Fruit fly (Drosophila melanogaster) whole organism, embryonic: ENCODE results near the gene CG17646.

ENCODE experiments used
- Aef1 ChIP-seq: fragments of 200-800 bp; sonication (Bioruptor generic); IDR thresholded peaks from 3 replicates; pipeline ENCODE4 v1.3.6; 2022; ENCODE audit warnings: missing biosample characterization, missing genetic modification characterization
- Antp ChIP-seq: fragments of 200-800 bp; sonication (Bioruptor generic); optimal IDR thresholded peaks from 3 replicates; lab custom pipeline; 2016; ENCODE audit warnings: missing biosample characterization, missing genetic modification characterization
- CG10366 ChIP-seq: fragments of 200-800 bp; sonication (Bioruptor generic); IDR thresholded peaks from 2 replicates; pipeline ENCODE4 v1.3.6; 2022; ENCODE audit warnings: missing biosample characterization, missing genetic modification characterization
- CG10979 ChIP-seq: fragments of 200-800 bp; sonication (Bioruptor generic); optimal IDR thresholded peaks from 2 replicates; lab custom pipeline; 2018; ENCODE audit warnings: missing biosample characterization, mild to moderate bottlenecking, missing genetic modification characterization, moderate library complexity
- CG11504 ChIP-seq: fragments of 200-800 bp; sonication (Bioruptor generic); optimal IDR thresholded peaks from 3 replicates; lab custom pipeline; 2019; ENCODE audit warnings: missing biosample characterization, mild to moderate bottlenecking, missing genetic modification characterization, moderate library complexity
- CG12391 ChIP-seq: fragments of 200-800 bp; sonication (Bioruptor generic); optimal IDR thresholded peaks from 3 replicates; lab custom pipeline; 2018; ENCODE audit warnings: missing biosample characterization, mild to moderate bottlenecking, missing genetic modification characterization, moderate library complexity
- CG12659 ChIP-seq: fragments of 200-800 bp; sonication (Bioruptor generic); optimal IDR thresholded peaks from 3 replicates; lab custom pipeline; 2017; ENCODE audit warnings: mild to moderate bottlenecking, missing biosample characterization, missing genetic modification reagents, missing genetic modification characterization
- CG12942 ChIP-seq: fragments of 200-800 bp; sonication (Bioruptor generic); optimal IDR thresholded peaks from 3 replicates; lab custom pipeline; 2016; ENCODE audit warnings: missing biosample characterization, missing genetic modification characterization
- CG13296 ChIP-seq: fragments of 200-800 bp; sonication (Bioruptor generic); optimal IDR thresholded peaks from 3 replicates; lab custom pipeline; 2018; ENCODE audit warnings: missing biosample characterization, mild to moderate bottlenecking, missing genetic modification characterization
- CG13775 ChIP-seq: fragments of 200-800 bp; sonication (Bioruptor generic); optimal IDR thresholded peaks from 3 replicates; lab custom pipeline; 2017; ENCODE audit warnings: missing biosample characterization, mild to moderate bottlenecking, missing genetic modification characterization
- CG1529 ChIP-seq: fragments of 200-800 bp; sonication (Bioruptor generic); optimal IDR thresholded peaks from 3 replicates; lab custom pipeline; 2018; ENCODE audit warnings: missing biosample characterization, missing genetic modification characterization
- CG1647 ChIP-seq: fragments of 200-800 bp; sonication (Bioruptor generic); optimal IDR thresholded peaks from 3 replicates; lab custom pipeline; 2016; ENCODE audit warnings: missing biosample characterization, missing genetic modification characterization
- CG16813 ChIP-seq: fragments of 200-800 bp; sonication (Bioruptor generic); IDR thresholded peaks from 3 replicates; pipeline ENCODE4 v1.3.6; 2022; ENCODE audit warnings: missing biosample characterization, missing genetic modification characterization; ENCODE audit not compliant: partially characterized antibody
- CG17328 ChIP-seq: fragments of 200-800 bp; sonication (Bioruptor generic); IDR thresholded peaks from 2 replicates; pipeline ENCODE4 v1.3.6; 2022; ENCODE audit warnings: missing biosample characterization, missing genetic modification characterization
- CG17359 ChIP-seq: fragments of 200-800 bp; sonication (Bioruptor generic); optimal IDR thresholded peaks from 3 replicates; lab custom pipeline; 2018; ENCODE audit warnings: missing biosample characterization, mild to moderate bottlenecking, missing genetic modification characterization, moderate library complexity
- CG17568 ChIP-seq: fragments of 200-800 bp; sonication (Bioruptor generic); optimal IDR thresholded peaks from 2 replicates; lab custom pipeline; 2018; ENCODE audit warnings: missing biosample characterization, mild to moderate bottlenecking, missing genetic modification characterization, moderate library complexity
- CG18262 ChIP-seq: fragments of 200-800 bp; optimal IDR thresholded peaks from 3 replicates; lab custom pipeline; 2019; ENCODE audit warnings: missing biosample characterization, mild to moderate bottlenecking, missing genetic modification characterization, moderate library complexity
- CG2712 ChIP-seq: fragments of 200-800 bp; optimal IDR thresholded peaks from 3 replicates; lab custom pipeline; 2019; ENCODE audit warnings: missing biosample characterization, mild to moderate bottlenecking, missing genetic modification characterization, moderate library complexity
- CG31441 ChIP-seq: fragments of 200-800 bp; sonication (Bioruptor generic); IDR thresholded peaks from 2 replicates; pipeline ENCODE4 v1.3.6; 2022; ENCODE audit warnings: missing biosample characterization, missing genetic modification characterization
- CG4360 ChIP-seq: fragments of 200-800 bp; sonication (Bioruptor generic); IDR thresholded peaks from 2 replicates; pipeline ENCODE4 v1.3.6; 2022; ENCODE audit warnings: missing biosample characterization, missing genetic modification characterization
- CG4730 ChIP-seq: fragments of 200-800 bp; sonication (Bioruptor generic); IDR thresholded peaks from 2 replicates; pipeline ENCODE4 v1.3.6; 2022; ENCODE audit warnings: missing biosample characterization, missing genetic modification characterization
- CG6689 ChIP-seq: fragments of 200-800 bp; sonication (Bioruptor generic); IDR thresholded peaks from 2 replicates; pipeline ENCODE4 v1.3.6; 2022; ENCODE audit warnings: missing biosample characterization, missing genetic modification characterization
- CG7556 ChIP-seq: fragments of 200-800 bp; sonication (Bioruptor generic); optimal IDR thresholded peaks from 2 replicates; lab custom pipeline; 2017; ENCODE audit warnings: missing biosample characterization, mild to moderate bottlenecking, missing genetic modification characterization
- CG9437 ChIP-seq: fragments of 200-800 bp; sonication (Bioruptor generic); optimal IDR thresholded peaks from 2 replicates; lab custom pipeline; 2018; ENCODE audit warnings: missing biosample characterization, mild to moderate bottlenecking, missing genetic modification characterization
- CG9727 ChIP-seq: fragments of 200-800 bp; sonication (Bioruptor generic); optimal IDR thresholded peaks from 3 replicates; lab custom pipeline; 2017; ENCODE audit warnings: missing biosample characterization, mild to moderate bottlenecking, missing genetic modification characterization
- Dfd ChIP-seq, 2 experiments: fragments of >200 bp; optimal IDR thresholded peaks; 2 replicates each; lab custom pipeline; 2017; ENCODE audit warnings: missing biosample characterization in 2 of 2, missing genetic modification characterization in 2 of 2
- Hr3 ChIP-seq: fragments of 200-800 bp; sonication (Bioruptor generic); optimal IDR thresholded peaks from 3 replicates; lab custom pipeline; 2016; ENCODE audit warnings: missing biosample characterization, missing genetic modification characterization
- Hsf ChIP-seq: fragments of 200-800 bp; sonication (Bioruptor generic); optimal IDR thresholded peaks from 3 replicates; lab custom pipeline; 2016; ENCODE audit warnings: missing biosample characterization, missing genetic modification characterization
- Med ChIP-seq: fragments of 200-800 bp; sonication (Bioruptor generic); peaks from one replicate; lab custom pipeline; 2016; ENCODE audit warnings: missing biosample characterization, missing genetic modification characterization, mild to moderate bottlenecking, inconsistent platforms, moderate library complexity
- NC2β ChIP-seq: fragments of 200-800 bp; sonication (Bioruptor generic); optimal IDR thresholded peaks from 2 replicates; lab custom pipeline; 2016; ENCODE audit warnings: missing biosample characterization, missing genetic modification characterization
- NFAT ChIP-seq: fragments of 200-800 bp; sonication (Bioruptor generic); IDR thresholded peaks from 2 replicates; pipeline ENCODE4 v1.3.6; 2022; ENCODE audit warnings: missing biosample characterization, missing genetic modification characterization
- Oli ChIP-seq: fragments of 200-800 bp; sonication (Bioruptor generic); optimal IDR thresholded peaks from 2 replicates; lab custom pipeline; 2018; ENCODE audit warnings: missing biosample characterization, mild to moderate bottlenecking, missing genetic modification characterization, moderate library complexity
- Ptx1 ChIP-seq: fragments of 200-800 bp; sonication (Bioruptor generic); IDR thresholded peaks from 2 replicates; pipeline ENCODE4 v1.3.6; 2022; ENCODE audit warnings: missing biosample characterization, missing genetic modification characterization
- Sry-β ChIP-seq: fragments of 200-800 bp; sonication (Bioruptor generic); optimal IDR thresholded peaks from 2 replicates; lab custom pipeline; 2018; ENCODE audit warnings: missing biosample characterization, mild to moderate bottlenecking, missing genetic modification characterization, moderate library complexity
- ash1 ChIP-seq: fragments of 200-800 bp; sonication (Bioruptor generic); optimal IDR thresholded peaks from 2 replicates; lab custom pipeline; 2018; ENCODE audit warnings: missing biosample characterization, mild to moderate bottlenecking, missing genetic modification characterization
- ato ChIP-seq: fragments of 200-800 bp; sonication (Bioruptor generic); IDR thresholded peaks from 2 replicates; pipeline ENCODE4 v1.3.6; 2022; ENCODE audit warnings: missing biosample characterization, missing genetic modification characterization; ENCODE audit not compliant: partially characterized antibody
- cwo ChIP-seq: fragments of 200-800 bp; sonication (Bioruptor generic); optimal IDR thresholded peaks from 3 replicates; lab custom pipeline; 2017; ENCODE audit warnings: missing biosample characterization, missing genetic modification characterization, mild to moderate bottlenecking, moderate library complexity, missing genetic modification reagents
- dpn ChIP-seq, 2 experiments: fragments of 200-800 bp; sonication (Bioruptor generic); optimal IDR thresholded peaks; 3 replicates each; lab custom pipeline; 2016; ENCODE audit warnings: missing biosample characterization in 2 of 2, missing genetic modification characterization in 2 of 2
- her ChIP-seq: fragments of 200-800 bp; sonication (Bioruptor generic); optimal IDR thresholded peaks from 2 replicates; lab custom pipeline; 2016; ENCODE audit warnings: missing biosample characterization, missing genetic modification characterization
- ken ChIP-seq: fragments of 200-800 bp; sonication (Bioruptor generic); IDR thresholded peaks from 3 replicates; pipeline ENCODE4 v1.3.6; 2022; ENCODE audit warnings: missing biosample characterization, missing genetic modification characterization
- lab ChIP-seq: fragments of 200-800 bp; sonication (Bioruptor generic); optimal IDR thresholded peaks from 3 replicates; lab custom pipeline; 2017; ENCODE audit warnings: missing biosample characterization, missing genetic modification characterization, mild to moderate bottlenecking, moderate library complexity, missing genetic modification reagents
- odd ChIP-seq: fragments of 200-800 bp; sonication (Bioruptor generic); optimal IDR thresholded peaks from 2 replicates; lab custom pipeline; 2017; ENCODE audit warnings: missing biosample characterization, mild to moderate bottlenecking, missing genetic modification characterization
- row ChIP-seq: fragments of 200-800 bp; sonication (Bioruptor generic); IDR thresholded peaks from 3 replicates; pipeline ENCODE4 v1.3.6; 2022; ENCODE audit warnings: missing biosample characterization, missing genetic modification characterization
- shn ChIP-seq: fragments of 200-800 bp; sonication (Bioruptor generic); optimal IDR thresholded peaks from 3 replicates; lab custom pipeline; 2016; ENCODE audit warnings: missing biosample characterization, missing genetic modification characterization
- sob ChIP-seq: fragments of 200-800 bp; sonication (Bioruptor generic); IDR thresholded peaks from 2 replicates; pipeline ENCODE4 v1.3.6; 2022; ENCODE audit warnings: missing biosample characterization, missing genetic modification characterization
- ssp ChIP-seq: fragments of 200-800 bp; sonication (Bioruptor generic); IDR thresholded peaks from 2 replicates; pipeline ENCODE4 v1.3.6; 2022; ENCODE audit warnings: missing biosample characterization, missing genetic modification characterization
- sug ChIP-seq: fragments of 200-800 bp; optimal IDR thresholded peaks from 2 replicates; lab custom pipeline; 2019; ENCODE audit warnings: missing biosample characterization, mild to moderate bottlenecking, missing genetic modification characterization, moderate library complexity
- toy ChIP-seq: fragments of 200-800 bp; sonication (Bioruptor generic); IDR thresholded peaks from 2 replicates; pipeline ENCODE4 v1.3.6; 2022; ENCODE audit warnings: missing biosample characterization, missing genetic modification characterization
- vfl ChIP-seq: fragments of 200-800 bp; sonication (Bioruptor generic); optimal IDR thresholded peaks from 2 replicates; lab custom pipeline; 2016; ENCODE audit warnings: missing biosample characterization, missing genetic modification characterization
- vvl ChIP-seq: fragments of 200-800 bp; sonication (Bioruptor generic); IDR thresholded peaks from 2 replicates; pipeline ENCODE4 v1.3.6; 2022; ENCODE audit warnings: missing biosample characterization, missing genetic modification characterization
- wdn ChIP-seq: fragments of 200-800 bp; sonication (Bioruptor generic); IDR thresholded peaks from 2 replicates; pipeline ENCODE4 v1.3.6; 2022; ENCODE audit warnings: missing biosample characterization, missing genetic modification characterization

The CG17646 gene

dm6 chr2L:1729607-1730011 is 2.7 kb upstream of the CG17646 start, which contains the start of the genes Eno and CG31937 (continued):
- TF ChIP-seq Sry-β (peak; percentile 90), NFAT (GFP tag; lab: Robert Waterston, UW) (peak; percentile 49; the same call in 1 of the 2 replicates), dpn (GFP tag; optimal IDR thresholded peaks at IDR 0.05; lab: Kevin White, UChicago) (peak; percentile 12 to 39), ken (GFP tag; lab: Robert Waterston, UW) (0 out of 3 replicates have a peak, but pooled peaks have one; percentile 9), Hr3 (GFP tag; lab: Kevin White, UChicago) (peak; percentile 32), CG1529 (GFP tag; lab: Kevin White, UChicago) (peak; percentile 28), CG4360 (GFP tag; lab: Robert Waterston, UW) (no peak), Ptx1 (GFP tag; lab: Robert Waterston, UW) (peak; percentile 59), Aef1 (GFP tag; lab: Robert Waterston, UW) (peak; percentile 54; the same call in 2 of the 3 replicates), CG9437 (GFP tag; lab: Kevin White, UChicago) (peak; percentile 98), Hsf (peak; percentile 71), ato (no peak), CG6689 (GFP tag; lab: Robert Waterston, UW) (peak; percentile 61), CG13296 (peak; percentile 19), CG18262 (tag; lab: Kevin White, UChicago) (peak; percentile 22), row (GFP tag; lab: Robert Waterston, UW) (peak; percentile 94), sug (tag; lab: Kevin White, UChicago) (peak; percentile 68), CG12391 (tag; lab: Kevin White, UChicago) (peak; percentile 60), CG16813 (GFP tag; lab: Robert Waterston, UW) (no peak), CG17359 (tag; lab: Kevin White, UChicago) (no peak), CG1647 (peak; percentile 14), shn (GFP tag; lab: Kevin White, UChicago) (peak; percentile 43), CG10979 (tag; lab: Kevin White, UChicago) (peak; percentile 3), wdn (GFP tag; lab: Robert Waterston, UW) (0 out of 2 replicates have a peak, but pooled peaks have one; percentile 46), Antp (GFP tag; lab: Kevin White, UChicago) (peak; percentile 26), CG9727 (peak; percentile 14), ash1 (GFP tag; lab: Kevin White, UChicago) (no peak), Med (GFP tag; lab: Kevin White, UChicago) (peak; percentile 85), CG17568 (GFP tag; lab: Kevin White, UChicago) (no peak), CG2712 (peak; percentile 37), NC2β (peak; percentile 28), CG12659 (GFP tag; lab: Kevin White, UChicago) (peak; percentile 60), ssp (GFP tag; lab: Robert Waterston, UW) (0 out of 2 replicates have a peak, but pooled peaks have one; percentile 29), CG10366 (peak; percentile 18; the same call in 1 of the 2 replicates), CG11504 (tag; lab: Kevin White, UChicago) (peak; percentile 48), vvl (GFP tag; lab: Robert Waterston, UW) (peak; percentile 54), odd (GFP tag; lab: Kevin White, UChicago) (peak; percentile 15), lab (peak; percentile 53), toy (GFP tag; lab: Robert Waterston, UW) (no peak), CG4730 (0 out of 2 replicates have a peak, but pooled peaks have one; percentile 29), Oli (tag; lab: Kevin White, UChicago) (no peak), CG31441 (GFP tag; lab: Robert Waterston, UW) (peak; percentile 50; the same call in 1 of the 2 replicates), vfl (GFP tag; lab: Kevin White, UChicago) (peak; percentile 27), sob (peak; percentile 76), CG7556 (peak; percentile 37), CG13775 (peak; percentile 57), Dfd (GFP tag; optimal IDR thresholded peaks at IDR 0.05; lab: Kevin White, UChicago) (no peak), cwo (GFP tag; lab: Kevin White, UChicago) (peak; percentile 18), CG17328 (peak; percentile 48), CG12942 (GFP tag; lab: Kevin White, UChicago) (peak; percentile 11), her (no peak)
